Worm (Caenorhabditis elegans) whole organism, mixed stage, embryonic: ENCODE data around the gene sdpn-1.

Experiments
- M03D4.4 ChIP-seq: sonication (generic microtip); optimal IDR thresholded peaks from 2 replicates; lab custom pipeline; 2017; ENCODE audit warnings: mild to moderate bottlenecking, missing genetic modification characterization, missing compliant biosample characterization
- ceh-43 ChIP-seq: fragments of 200-800 bp; sonication (Bioruptor generic); optimal IDR thresholded peaks from 2 replicates; lab custom pipeline; 2018; ENCODE audit warnings: mild to moderate bottlenecking, missing genetic modification characterization, moderate library complexity, missing compliant biosample characterization
- elt-3 ChIP-seq: fragments of 150-350 bp; optimal IDR thresholded peaks from 2 replicates; lab custom pipeline; 2014; ENCODE audit warnings: missing biosample characterization, missing genetic modification characterization
- unc-62 ChIP-seq: fragments of 150-350 bp; optimal IDR thresholded peaks from 2 replicates; lab custom pipeline; 2014; ENCODE audit warnings: missing biosample characterization, missing genetic modification reagents, missing genetic modification characterization

DNA sequence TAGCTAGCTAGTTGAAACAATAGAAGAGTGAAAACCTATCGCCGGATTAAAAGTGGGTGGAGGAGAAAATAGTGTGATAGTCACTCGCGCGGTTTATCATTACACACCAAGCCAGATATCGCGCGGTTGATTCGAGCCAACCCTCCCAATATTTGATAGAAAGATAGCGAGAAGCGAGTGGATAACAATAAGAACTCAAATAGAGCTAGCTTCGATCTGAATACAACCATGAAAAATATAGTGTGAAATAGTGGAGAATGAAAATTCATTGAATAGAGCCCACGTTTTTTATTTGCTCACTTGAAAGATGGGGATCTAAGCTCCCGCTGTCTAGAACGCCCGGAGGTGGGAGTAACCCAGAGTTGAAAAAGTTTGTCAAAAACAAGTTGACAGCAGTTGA lies 53.0 kb downstream of the sdpn-1 start, which contains the start of gene tnt-3:
- TF ChIP-seq M03D4.4 (tag; lab: Kevin White, UChicago), result no peak
- TF ChIP-seq elt-3 (tag; lab: Kevin White, UChicago), result no peak
- no peak for TF ChIP-seq unc-62 (GFP tag; lab: Kevin White, UChicago)
- no peak for TF ChIP-seq ceh-43
